Fruit fly (Drosophila melanogaster): ENCODE data around the gene ImpL1.

ImpL1 gene

DNA sequence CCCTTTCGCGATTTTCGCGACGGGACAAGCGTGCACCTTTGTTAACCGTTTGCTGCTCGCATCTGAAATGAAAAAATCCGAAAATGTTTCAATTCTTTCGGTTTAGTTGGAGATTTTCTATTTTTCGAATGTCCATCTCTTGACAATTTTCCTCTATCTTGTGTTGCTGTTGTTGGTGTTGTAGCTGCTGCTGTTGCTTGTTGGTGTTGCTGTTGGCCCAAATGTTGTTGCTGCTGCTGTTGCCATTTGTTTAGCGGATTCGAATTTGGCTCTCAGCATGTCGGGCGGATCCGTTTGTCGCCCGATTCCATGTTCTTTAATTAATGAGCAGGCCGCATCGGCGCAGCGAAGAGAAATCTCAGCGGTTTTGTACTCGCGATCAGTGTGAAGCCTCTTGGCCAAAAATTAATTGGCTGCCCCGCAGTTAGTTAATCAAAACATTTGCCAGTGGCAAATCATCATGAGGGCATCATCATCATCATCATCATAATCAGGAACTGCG lies 39.8 kb downstream of the ImpL1 start, which contains the start of gene CG32121:
Gene CG32121, minus strand, starts transcription at position 51 of the 502 bp plus-strand sequence.
- TF ChIP-seq CG6163 (GFP tag; IDR thresholded peaks at IDR 0.05): no peak
- TF ChIP-seq Eip93F (GFP tag; optimal IDR thresholded peaks at IDR 0.05): no peak
- no peak for TF ChIP-seq vri (GFP tag; optimal IDR thresholded peaks at IDR 0.05)
- TF ChIP-seq Sox14 (GFP tag; optimal IDR thresholded peaks at IDR 0.05): no peak
- no peak for TF ChIP-seq Gug (GFP tag; IDR thresholded peaks at IDR 0.05)
- no peak for TF ChIP-seq CG6854 (GFP tag; optimal IDR thresholded peaks at IDR 0.05)
- TF ChIP-seq Eip78C (GFP tag): no peak
- no peak for TF ChIP-seq spab (GFP tag; optimal IDR thresholded peaks at IDR 0.05)
- TF ChIP-seq esn (GFP tag; optimal IDR thresholded peaks at IDR 0.05): no peak
- no peak for TF ChIP-seq pdm3 (GFP tag; optimal IDR thresholded peaks at IDR 0.05)
- no peak for TF ChIP-seq Ets96B (tag; optimal IDR thresholded peaks at IDR 0.05)
- no peak for TF ChIP-seq ss (GFP tag; optimal IDR thresholded peaks at IDR 0.05)
- no peak for TF ChIP-seq CG11902 (GFP tag; optimal IDR thresholded peaks at IDR 0.05)

DNA sequence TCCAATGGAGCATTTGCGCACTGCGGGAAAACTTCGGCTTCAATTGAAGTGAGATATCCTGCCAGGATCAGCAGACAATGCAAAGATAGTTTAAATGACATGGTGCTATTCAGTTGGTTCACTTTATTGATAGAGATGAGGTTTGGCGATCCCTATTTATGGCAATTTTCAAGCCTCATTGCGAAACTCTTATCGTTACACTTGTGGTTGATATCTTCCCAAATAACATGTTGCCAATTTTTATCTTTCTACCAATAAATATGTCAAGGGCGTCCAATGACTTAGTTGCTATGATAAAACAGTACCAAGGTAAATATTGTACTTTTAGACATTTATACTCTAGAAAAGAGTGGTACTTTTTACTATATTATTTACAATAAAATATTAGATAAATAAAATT lies 41.5 kb downstream of the ImpL1 start, which contains the start of gene CG33263:
Gene CG33263, minus strand, starts transcription at position 101 of the 400 bp plus-strand sequence.
- no peak for TF ChIP-seq salr (GFP tag; optimal IDR thresholded peaks at IDR 0.05)
- no peak for TF ChIP-seq Ets21C (GFP tag; optimal IDR thresholded peaks at IDR 0.05)
- no peak for TF ChIP-seq dsx (GFP tag; optimal IDR thresholded peaks at IDR 0.05; ENCODE audit: poor library complexity, severe bottlenecking)
- no peak for TF ChIP-seq Blimp-1 (GFP tag; optimal IDR thresholded peaks at IDR 0.05)
- no peak for TF ChIP-seq CG15336 (GFP tag; IDR thresholded peaks at IDR 0.05)
- TF ChIP-seq CG3919 (GFP tag; optimal IDR thresholded peaks at IDR 0.05): no peak
- TF ChIP-seq ss (GFP tag; optimal IDR thresholded peaks at IDR 0.05): no peak
- TF ChIP-seq net (GFP tag; optimal IDR thresholded peaks at IDR 0.05): no peak
- no peak for TF ChIP-seq CG6808 (GFP tag; optimal IDR thresholded peaks at IDR 0.05)
- TF ChIP-seq Lpt (GFP tag; optimal IDR thresholded peaks at IDR 0.05): no peak

DNA sequence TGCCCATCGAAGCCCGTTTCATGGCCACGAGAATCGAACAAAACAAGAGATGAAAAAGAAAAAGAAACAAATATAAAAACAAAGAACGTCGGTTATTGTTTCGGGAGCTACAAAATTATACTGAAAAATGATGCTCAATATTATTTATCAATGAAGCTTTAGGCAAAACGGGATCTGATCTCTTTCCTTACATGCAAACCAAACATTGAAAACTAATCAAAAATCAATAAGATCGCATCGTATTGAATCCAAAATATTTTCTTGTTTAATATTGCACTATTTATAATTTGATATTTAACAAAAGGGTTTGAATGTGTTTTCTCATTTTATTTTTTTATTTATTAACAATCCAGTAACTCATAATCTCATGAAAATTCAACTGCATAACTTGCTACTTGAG lies 43.0 kb downstream of the ImpL1 start, which contains the start of gene CG14106:
Gene CG14106, minus strand, starts transcription at position 101 of the 400 bp plus-strand sequence.
- TF ChIP-seq net (GFP tag; optimal IDR thresholded peaks at IDR 0.05) (no peak), dac (GFP tag; optimal IDR thresholded peaks at IDR 0.05) (no peak), CG32006 (GFP tag; optimal IDR thresholded peaks at IDR 0.05) (no peak), CG9139 (GFP tag; optimal IDR thresholded peaks at IDR 0.05) (no peak), Met (GFP tag; optimal IDR thresholded peaks at IDR 0.05) (no peak), esn (GFP tag; optimal IDR thresholded peaks at IDR 0.05) (no peak), Hr39 (GFP tag; optimal IDR thresholded peaks at IDR 0.05) (no peak), CG34406 (GFP tag; optimal IDR thresholded peaks at IDR 0.05) (no peak), Ets21C (GFP tag; optimal IDR thresholded peaks at IDR 0.05) (no peak)

DNA sequence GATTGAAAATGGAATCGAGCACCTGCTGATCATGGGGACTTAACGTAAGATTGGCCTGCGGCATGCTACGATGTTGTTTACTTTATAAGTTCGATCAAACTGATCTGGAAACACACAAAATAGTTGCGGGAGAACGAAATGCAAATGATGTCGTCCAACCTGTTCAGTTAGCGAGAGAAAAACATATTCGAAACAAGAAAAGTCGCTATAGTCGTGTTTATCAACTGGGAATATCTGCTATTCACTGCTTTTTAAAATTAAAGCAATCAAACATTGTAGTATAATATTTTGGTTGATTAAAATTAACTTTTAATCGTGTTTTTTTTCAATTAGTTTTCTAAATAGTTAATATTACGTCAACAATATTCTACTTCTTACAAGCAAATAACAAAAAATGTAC lies 44.0 kb downstream of the ImpL1 start, which contains the start of gene CG14105:
Gene CG14105, minus strand, starts transcription at position 101 of the 400 bp plus-strand sequence.
- TF ChIP-seq fd59A (GFP tag; optimal IDR thresholded peaks at IDR 0.05): no peak
- TF ChIP-seq fd85E (GFP tag; optimal IDR thresholded peaks at IDR 0.05): no peak
- TF ChIP-seq CG11762 (GFP tag; optimal IDR thresholded peaks at IDR 0.05; ENCODE audit: insufficient read depth): no peak
- TF ChIP-seq topi (GFP tag; optimal IDR thresholded peaks at IDR 0.05): no peak
- TF ChIP-seq dsx (GFP tag; optimal IDR thresholded peaks at IDR 0.05; ENCODE audit: poor library complexity, severe bottlenecking): no peak
- TF ChIP-seq Ets21C (GFP tag; optimal IDR thresholded peaks at IDR 0.05): no peak
- TF ChIP-seq Eip93F (GFP tag; optimal IDR thresholded peaks at IDR 0.05): no peak
- no peak for TF ChIP-seq CG16779 (tag; optimal IDR thresholded peaks at IDR 0.05)
- no peak for TF ChIP-seq acj6 (GFP tag; optimal IDR thresholded peaks at IDR 0.05)
- TF ChIP-seq CG11294 (GFP tag; IDR thresholded peaks at IDR 0.05): no peak
- TF ChIP-seq Hr4 (GFP tag; optimal IDR thresholded peaks at IDR 0.05): no peak
- no peak for TF ChIP-seq Sox14 (GFP tag; optimal IDR thresholded peaks at IDR 0.05)
- no peak for TF ChIP-seq CG31627 (GFP tag; optimal IDR thresholded peaks at IDR 0.05)
- no peak for TF ChIP-seq salr (GFP tag; optimal IDR thresholded peaks at IDR 0.05)
- TF ChIP-seq CG15336 (GFP tag; IDR thresholded peaks at IDR 0.05): no peak
- no peak for TF ChIP-seq Ets96B (tag; optimal IDR thresholded peaks at IDR 0.05)
- TF ChIP-seq CG6808 (GFP tag; optimal IDR thresholded peaks at IDR 0.05): no peak
